Worm (Caenorhabditis elegans) whole organism, early embryonic: ENCODE measurements around the gene gck-1.

ENCODE experiments used
- ama-1 ChIP-seq: fragments of 150-350 bp; optimal IDR thresholded peaks from 2 replicates; lab custom pipeline; 2014
- ceh-13 ChIP-seq: fragments of 200-800 bp; sonication (Bioruptor generic); optimal IDR thresholded peaks from 2 replicates; lab custom pipeline; 2018; ENCODE audit warnings: mild to moderate bottlenecking, missing genetic modification characterization, missing compliant biosample characterization
- ceh-36 ChIP-seq: sonication (generic microtip); optimal IDR thresholded peaks from 2 replicates; lab custom pipeline; 2016; ENCODE audit warnings: missing genetic modification characterization, inconsistent platforms, missing compliant biosample characterization
- flt-1 ChIP-seq: fragments of 200-800 bp; sonication (Bioruptor generic); IDR thresholded peaks from 2 replicates; pipeline ENCODE4 v1.3.6; 2022; ENCODE audit warnings: missing genetic modification characterization, missing compliant biosample characterization
- hmg-4 ChIP-seq: fragments of 200-800 bp; sonication (Bioruptor generic); optimal IDR thresholded peaks from 2 replicates; lab custom pipeline; 2018; ENCODE audit warnings: mild to moderate bottlenecking, missing genetic modification characterization, missing compliant biosample characterization
- pes-1 ChIP-seq: fragments of 200-800 bp; sonication (Bioruptor generic); IDR thresholded peaks from 2 replicates; pipeline ENCODE4 v1.3.6; 2022; ENCODE audit warnings: missing genetic modification reagents, missing genetic modification characterization, missing compliant biosample characterization
- sea-1 ChIP-seq: fragments of 200-800 bp; sonication (Bioruptor generic); conservative IDR thresholded peaks from 2 replicates; pipeline ENCODE4 v1.3.6; 2022; ENCODE audit warnings: missing genetic modification characterization, missing compliant biosample characterization
- tbx-37 ChIP-seq: fragments of 200-800 bp; sonication (Bioruptor generic); conservative IDR thresholded peaks from 2 replicates; pipeline ENCODE4 v1.3.6; 2022; ENCODE audit warnings: missing genetic modification reagents, missing genetic modification characterization, missing compliant biosample characterization
- tra-4 ChIP-seq: sonication (generic microtip); optimal IDR thresholded peaks from 2 replicates; lab custom pipeline; 2017; ENCODE audit warnings: missing genetic modification characterization, missing compliant biosample characterization

DNA sequence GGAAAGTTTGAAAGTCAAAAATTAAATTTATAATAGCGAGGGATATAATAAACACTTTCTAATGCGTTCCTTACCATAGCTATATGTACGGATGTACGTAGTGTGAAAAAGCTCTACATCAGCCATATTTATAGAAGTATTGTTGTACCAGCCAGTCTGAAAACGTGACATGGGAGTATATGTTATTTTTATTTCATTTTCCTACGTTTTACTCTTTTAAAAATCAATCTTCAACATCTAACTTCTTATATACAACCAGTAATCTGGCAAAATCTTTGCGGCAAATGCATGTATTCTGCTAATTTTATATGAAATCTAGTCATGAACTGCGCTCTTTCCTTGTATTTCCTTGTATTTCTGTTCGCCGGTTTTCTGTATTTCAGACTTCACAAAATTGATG lies 15.3 kb upstream of the gck-1 start, which contains the start of gene H14N18.2:
- TF ChIP-seq ama-1 (lab: Kevin White, UChicago) (no peak), pes-1 (GFP tag; lab: Robert Waterston, UW) (no peak), hmg-4 (GFP tag; lab: Kevin White, UChicago) (no peak), ceh-13 (GFP tag; lab: Kevin White, UChicago) (no peak), ceh-36 (tag; lab: Kevin White, UChicago) (no peak), tra-4 (no peak), flt-1 (GFP tag; lab: Robert Waterston, UW) (no peak), sea-1 (GFP tag; lab: Robert Waterston, UW) (no peak), tbx-37 (no peak)
